Fruit fly (Drosophila melanogaster) S2 (cell line): ENCODE data around the gene CG43407.
A peak's percentile ranks its signal among the peaks of the same experiment; 100 is the strongest.

Experiments used
- CG8478 ChIP-seq: fragments of >200 bp; optimal IDR thresholded peaks from 2 replicates; lab custom pipeline; 2018
- CTCF ChIP-seq, 2 experiments: fragments of >200 bp; optimal IDR thresholded peaks; 2 replicates each; lab custom pipeline; 2018

The CG43407 gene

DNA sequence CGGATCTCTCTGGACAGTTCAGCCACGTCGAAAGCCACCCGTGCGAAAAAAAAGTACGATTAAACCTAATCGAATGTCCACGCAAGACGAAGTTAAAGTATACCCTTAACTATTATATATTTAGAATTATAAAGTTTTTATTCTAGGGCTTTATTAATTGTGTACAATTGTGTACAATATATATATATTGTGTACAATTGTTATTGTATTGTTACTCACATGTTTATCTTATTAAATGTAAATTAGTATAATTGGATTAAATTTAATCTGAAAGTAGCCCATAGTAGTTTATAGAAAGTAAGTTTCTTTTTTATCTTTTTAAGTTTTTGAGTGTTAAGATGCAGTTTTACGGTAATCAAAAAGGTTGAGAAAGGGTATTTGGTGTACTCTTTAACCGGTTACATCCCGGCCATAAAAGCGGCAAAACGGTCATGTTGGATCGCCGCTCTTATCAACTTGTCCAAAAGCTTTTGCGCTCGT lies at the start of gene CG43407:
TSS of gene CG43407 (minus strand) at position 51 of the 480 bp plus-strand sequence.
- no peak for TF ChIP-seq CG8478 (lab: Kevin White, UChicago)
- TF ChIP-seq CTCF (optimal IDR thresholded peaks at IDR 0.05; lab: Kevin White, UChicago): no peak

DNA sequence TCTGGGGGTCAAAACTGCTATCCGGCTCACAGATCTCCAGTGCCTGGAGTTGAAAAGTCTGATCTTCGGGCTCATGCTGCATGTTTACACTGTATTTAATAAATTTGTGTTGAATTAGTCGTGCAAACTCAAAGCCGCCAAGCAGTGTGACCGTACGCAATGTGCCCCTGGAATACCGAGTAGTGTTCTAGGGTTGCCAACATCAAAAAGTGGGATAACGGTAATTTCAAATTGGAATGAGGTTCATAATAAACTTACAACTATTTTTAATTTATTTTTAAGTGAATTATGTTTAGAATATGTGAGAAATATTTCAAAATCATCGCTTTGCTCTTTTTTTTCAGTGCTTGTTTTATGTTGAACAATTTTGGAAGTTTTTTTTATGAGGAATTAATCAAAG lies 47.0 kb upstream of the CG43407 start, which contains the start of gene Gem2:
TSS of gene Gem2 (minus strand) at position 176 of the 400 bp plus-strand sequence.
- TF ChIP-seq CG8478 (lab: Kevin White, UChicago) (no peak), CTCF (optimal IDR thresholded peaks at IDR 0.05; lab: Kevin White, UChicago) (no peak)

- no peak for TF ChIP-seq CG8478 (lab: Kevin White, UChicago)
- no peak for TF ChIP-seq CTCF (optimal IDR thresholded peaks at IDR 0.05; lab: Kevin White, UChicago)
Observed at dm6 chr3L:19097665-19098082, 44.5 kb upstream of the CG43407 start, which contains the start of the genes Naxd and CG14079. TSS of gene Naxd (minus strand) at chr3L:19097709. TSS of gene CG14079 (plus strand) at chr3L:19097999.

DNA sequence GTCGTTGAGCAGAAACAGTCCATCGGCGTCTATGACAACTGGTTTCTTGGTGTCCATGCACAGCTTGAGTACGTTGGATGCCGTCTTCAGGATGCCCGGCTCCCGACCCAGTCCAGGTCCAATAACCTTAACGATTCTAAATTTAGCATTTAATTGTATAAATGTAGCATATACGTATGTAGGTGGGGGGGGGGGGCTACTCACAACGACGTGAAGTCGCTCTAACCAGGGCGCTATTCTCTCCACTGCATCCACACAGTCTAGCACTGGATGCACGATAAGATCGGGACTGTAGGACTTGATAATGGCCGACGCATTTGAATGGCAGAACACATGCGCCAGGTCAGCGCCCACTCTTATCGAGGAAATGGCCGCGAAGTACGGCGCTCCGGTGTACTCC lies 43.9 kb upstream of the CG43407 start:
- TF ChIP-seq CG8478 (lab: Kevin White, UChicago): no peak
- TF ChIP-seq CTCF (optimal IDR thresholded peaks at IDR 0.05; lab: Kevin White, UChicago): no peak

DNA sequence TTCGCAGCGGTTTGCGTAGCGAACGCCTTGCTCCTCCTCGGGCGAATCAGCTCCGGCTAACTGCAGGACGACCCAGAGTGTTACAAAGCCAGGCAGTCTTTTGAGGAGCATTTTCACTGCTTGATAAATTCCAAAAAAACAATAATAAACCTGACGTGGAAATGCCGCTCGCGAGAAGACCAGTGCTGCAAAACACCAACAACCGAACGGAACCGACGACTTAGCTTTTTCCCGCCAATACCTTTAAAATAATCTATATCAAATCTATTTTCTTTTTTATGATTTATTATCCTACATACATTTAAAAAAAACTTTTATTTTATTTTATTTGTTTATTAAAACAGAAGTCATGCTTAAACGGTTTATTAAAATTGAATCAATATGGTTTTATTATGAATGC lies 42.8 kb upstream of the CG43407 start, which contains the start of gene CNPYb:
TSS of gene CNPYb (minus strand) at position 186 of the 400 bp plus-strand sequence.
- TF ChIP-seq CTCF (optimal IDR thresholded peaks at IDR 0.05; lab: Kevin White, UChicago) (no peak), CG8478 (lab: Kevin White, UChicago) (no peak)

DNA sequence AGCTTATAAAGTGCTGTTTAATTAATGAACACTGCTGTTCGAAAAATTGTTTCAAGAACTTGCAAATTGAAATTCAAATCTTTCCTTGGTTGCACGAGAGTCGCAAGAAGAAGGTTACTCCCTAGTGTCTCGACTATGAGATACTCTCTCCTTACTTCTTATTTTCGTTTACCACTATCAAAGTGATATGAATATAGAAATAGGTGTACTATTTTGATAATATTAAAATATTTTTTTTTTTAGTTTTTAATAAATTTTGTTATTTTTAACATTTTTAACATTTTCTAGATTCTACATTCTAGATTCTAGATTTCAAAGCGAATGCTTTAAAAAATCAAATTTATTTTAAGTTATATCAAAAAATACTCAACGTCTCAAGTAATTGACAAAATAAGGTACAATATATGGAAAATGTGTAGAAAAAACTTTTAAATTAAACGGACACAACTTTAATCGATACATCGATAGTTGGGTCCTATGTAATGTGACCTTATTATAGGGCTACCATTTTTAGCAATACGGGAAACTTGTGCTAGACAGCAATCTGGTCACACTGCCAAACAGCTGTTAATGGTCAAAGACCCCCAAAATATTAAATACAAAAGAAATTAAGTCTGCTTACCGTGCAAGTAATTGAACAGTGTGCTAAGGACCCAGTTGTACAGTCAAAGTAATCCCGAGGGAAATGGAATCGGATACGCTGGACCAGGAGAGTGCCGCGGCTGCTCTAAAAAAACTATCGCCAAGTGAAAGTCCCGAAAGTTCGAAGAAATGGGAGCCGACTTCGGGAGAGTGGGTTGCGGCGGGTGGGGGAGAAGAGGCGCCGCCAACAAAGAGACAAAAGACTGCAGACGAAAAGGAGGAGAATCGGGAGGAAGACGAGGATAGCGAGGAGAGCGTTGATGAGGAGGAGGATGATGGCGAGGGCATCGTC lies 39.2 kb upstream of the CG43407 start, which contains the start of gene MESR6:
TSS of gene MESR6 (plus strand) at position 546 of the 934 bp plus-strand sequence.
- TF ChIP-seq CTCF (optimal IDR thresholded peaks at IDR 0.05; lab: Kevin White, UChicago) (peak in 1 of 2 experiments; percentile 21), CG8478 (lab: Kevin White, UChicago) (no peak)

DNA sequence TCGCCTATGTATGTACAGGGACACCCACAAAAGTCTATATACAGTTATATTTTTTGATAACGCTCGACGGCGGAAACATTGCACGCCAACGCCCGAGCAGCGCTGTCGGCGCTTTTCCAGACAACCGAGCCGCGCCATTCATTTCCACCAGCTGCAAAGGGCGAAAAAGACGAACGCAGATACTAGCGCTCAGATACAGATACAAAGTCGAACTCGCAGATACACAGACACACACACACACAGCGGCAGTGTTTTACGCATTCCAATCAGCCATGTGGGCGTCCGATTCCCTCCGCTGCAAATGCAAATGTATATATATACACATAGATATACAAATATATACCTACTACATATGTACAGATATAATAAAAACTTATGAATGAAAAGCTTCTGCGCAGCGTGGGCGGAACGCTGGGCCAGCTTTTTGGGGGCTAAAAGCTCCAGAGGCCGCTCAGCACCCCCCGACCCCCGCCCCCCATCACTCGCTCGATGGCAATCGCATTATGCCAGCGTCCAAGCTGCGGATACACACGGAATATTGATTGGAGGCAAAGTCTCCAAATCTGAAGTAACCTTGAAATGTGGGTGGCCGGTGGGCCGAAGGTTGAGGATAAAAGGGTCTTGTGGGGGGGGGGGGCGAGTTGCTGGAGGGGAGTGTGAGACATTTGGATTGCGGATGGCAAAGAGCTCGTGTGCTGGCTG lies 38.4 kb upstream of the CG43407 start:
- no peak for TF ChIP-seq CTCF (optimal IDR thresholded peaks at IDR 0.05; lab: Kevin White, UChicago)
- no peak for TF ChIP-seq CG8478 (lab: Kevin White, UChicago)

DNA sequence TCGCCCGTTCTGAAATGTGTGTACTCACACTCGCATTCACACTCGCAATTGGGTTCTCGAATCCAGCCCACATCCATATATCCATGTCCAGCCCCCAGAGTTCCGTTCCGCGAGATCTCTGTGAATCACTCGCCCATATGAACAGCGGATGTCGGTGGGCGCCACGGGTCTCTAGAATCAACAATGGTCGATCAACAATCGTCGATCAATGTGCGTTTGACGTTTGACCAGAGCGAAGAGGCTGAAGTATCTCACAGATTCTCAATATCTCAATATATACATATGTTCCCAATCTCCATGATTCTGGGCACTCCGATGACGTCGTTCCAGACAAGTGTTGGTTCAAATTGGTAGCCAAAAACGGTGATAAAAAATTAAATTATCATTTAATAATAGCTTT lies 35.9 kb upstream of the CG43407 start:
- no peak for TF ChIP-seq CTCF (optimal IDR thresholded peaks at IDR 0.05; lab: Kevin White, UChicago)
- TF ChIP-seq CG8478 (lab: Kevin White, UChicago): no peak

DNA sequence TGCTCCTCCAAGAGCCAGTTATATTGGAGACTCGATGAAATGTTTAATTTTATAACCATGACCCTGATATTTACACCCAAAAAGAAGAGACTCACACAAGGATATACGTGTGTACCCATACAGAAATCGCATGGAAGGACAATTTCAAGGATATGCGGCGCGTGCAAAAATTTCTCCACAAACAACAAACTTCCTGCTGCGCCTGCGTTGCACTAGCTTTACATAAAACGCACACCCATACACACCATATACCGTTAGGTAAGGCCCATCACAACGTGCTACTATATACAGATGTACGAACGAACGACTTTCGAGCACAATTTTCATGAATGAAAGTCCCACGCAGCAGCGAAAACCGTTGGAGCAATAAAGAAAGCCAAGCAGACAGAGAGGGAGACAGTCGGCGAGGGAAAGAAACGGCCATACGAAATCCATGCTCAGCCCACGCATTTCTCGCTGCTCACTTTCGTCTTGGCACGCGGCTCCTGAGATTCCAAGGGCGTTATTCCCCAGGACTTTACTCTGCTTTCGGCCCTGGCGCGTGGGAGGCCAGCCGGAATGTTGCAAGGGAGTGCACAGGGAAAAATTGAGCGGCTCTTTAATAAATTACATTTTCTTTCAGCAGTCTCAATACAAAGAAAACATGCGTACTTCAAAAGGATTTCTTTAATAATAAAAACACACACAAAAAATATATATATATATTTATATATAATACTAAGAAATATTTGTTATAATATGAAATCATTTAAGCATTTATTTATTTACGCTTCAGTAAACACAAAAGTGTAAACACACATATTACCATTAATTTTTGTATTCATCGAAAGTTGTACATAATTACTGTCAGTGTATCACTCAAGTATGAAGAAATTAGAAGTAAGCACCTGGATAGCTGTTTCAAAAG lies 34.4 kb upstream of the CG43407 start:
- TF ChIP-seq CTCF (optimal IDR thresholded peaks at IDR 0.05; lab: Kevin White, UChicago): no peak
- no peak for TF ChIP-seq CG8478 (lab: Kevin White, UChicago)

DNA sequence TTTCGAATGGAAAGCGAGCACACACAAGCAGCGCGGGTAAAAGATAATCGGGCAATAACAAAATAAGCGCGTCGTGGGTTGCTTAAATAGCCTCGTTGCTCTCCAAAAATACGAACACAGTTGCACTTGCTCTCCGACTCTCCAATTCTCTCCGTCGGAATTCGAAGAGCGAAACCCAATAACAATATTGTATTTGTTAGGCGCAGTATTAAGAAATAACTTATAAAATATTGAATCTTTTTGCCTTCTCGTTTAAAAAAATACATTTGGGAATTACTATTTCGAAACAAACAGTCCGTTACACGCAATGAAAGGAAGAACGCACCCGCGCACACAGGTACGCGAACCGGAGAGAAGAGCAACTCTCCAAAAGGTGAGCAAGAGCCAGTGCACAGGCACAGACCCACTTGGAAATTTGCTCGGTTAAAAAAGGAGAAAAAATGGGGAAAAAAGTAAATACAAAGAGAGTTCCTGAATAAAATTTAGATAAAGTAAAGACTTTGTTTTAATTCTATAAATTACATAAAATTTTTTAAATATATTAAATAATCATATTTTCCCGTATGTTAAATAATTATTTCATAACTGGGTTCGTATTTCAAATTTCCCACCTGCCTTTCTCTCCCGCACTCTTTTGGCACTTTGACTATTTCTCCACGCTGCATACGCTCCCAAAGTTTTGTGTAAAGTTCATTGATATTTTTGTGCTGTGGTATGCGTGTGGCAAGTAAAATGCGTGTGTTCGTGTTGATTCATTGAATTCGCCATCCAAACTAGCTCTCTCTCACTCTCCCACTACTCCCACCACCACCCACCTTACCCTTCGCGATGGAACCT lies 33.4 kb upstream of the CG43407 start, which contains the start of gene Mkp3:
TSS of gene Mkp3 (minus strand) at position 63 of the 837 bp plus-strand sequence.
- no peak for TF ChIP-seq CG8478 (lab: Kevin White, UChicago)
- no peak for TF ChIP-seq CTCF (optimal IDR thresholded peaks at IDR 0.05; lab: Kevin White, UChicago)

- TF ChIP-seq CG8478 (lab: Kevin White, UChicago) (no peak), CTCF (optimal IDR thresholded peaks at IDR 0.05; lab: Kevin White, UChicago) (no peak)
Observed at dm6 chr3L:19085688-19086363, 32.6 kb upstream of the CG43407 start.

dm6 chr3L:19083126-19083525 lies 29.9 kb upstream of the CG43407 start:
- no peak for TF ChIP-seq CTCF (optimal IDR thresholded peaks at IDR 0.05; lab: Kevin White, UChicago)
- no peak for TF ChIP-seq CG8478 (lab: Kevin White, UChicago)
